Worm (Caenorhabditis elegans): ENCODE data around the gene C33C12.11.

DNA sequence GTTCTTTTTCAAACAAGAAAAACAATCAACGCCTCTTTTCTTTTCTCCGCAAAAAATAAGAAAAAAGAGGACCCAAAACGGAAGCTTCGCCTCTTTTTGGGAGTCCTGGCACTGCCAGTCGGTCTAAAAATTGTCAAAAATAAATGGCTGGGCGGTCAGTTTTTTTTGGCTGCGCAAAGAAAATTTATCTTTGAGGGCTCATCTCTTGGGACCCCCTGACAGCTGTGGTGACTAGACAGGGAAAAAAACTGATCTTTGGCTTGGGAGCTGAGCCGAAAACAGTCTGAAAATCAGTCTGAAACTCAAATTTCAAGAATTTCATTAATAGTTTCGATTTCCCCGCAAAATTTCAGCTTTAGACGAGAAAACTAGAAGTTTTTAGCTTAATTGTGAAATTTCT lies 26.9 kb upstream of the C33C12.11 start:
- TF ChIP-seq F13C5.2 (tag; optimal IDR thresholded peaks at IDR 0.05) (no peak), ama-1 (optimal IDR thresholded peaks at IDR 0.05) (no peak), tra-4 (tag; optimal IDR thresholded peaks at IDR 0.05) (no peak), ceh-13 (GFP tag; optimal IDR thresholded peaks at IDR 0.05) (no peak), tbx-37 (GFP tag; conservative IDR thresholded peaks at IDR 0.05) (no peak), pes-1 (GFP tag; IDR thresholded peaks at IDR 0.05) (no peak), tbx-11 (GFP tag; IDR thresholded peaks at IDR 0.05) (no peak), aly-1 (tag; optimal IDR thresholded peaks at IDR 0.05) (no peak), flt-1 (GFP tag; IDR thresholded peaks at IDR 0.05) (no peak), ceh-36 (tag; optimal IDR thresholded peaks at IDR 0.05) (no peak), ets-7 (tag; optimal IDR thresholded peaks at IDR 0.05) (no peak)
